Fruit fly (Drosophila melanogaster) whole organism, embryonic: Measurements from ENCODE around the gene Cad74A.

ENCODE experiments used
- Atf-2 ChIP-seq: fragments of 200-800 bp; sonication (Bioruptor generic); optimal IDR thresholded peaks from 2 replicates; lab custom pipeline; 2016; ENCODE audit warnings: missing biosample characterization, missing genetic modification characterization
- B-H2 ChIP-seq: fragments of 200-800 bp; sonication (Bioruptor generic); optimal IDR thresholded peaks from 2 replicates; lab custom pipeline; 2018; ENCODE audit warnings: missing biosample characterization, mild to moderate bottlenecking, missing genetic modification characterization
- Bgb ChIP-seq: fragments of 200-800 bp; sonication (Bioruptor generic); IDR thresholded peaks from 2 replicates; pipeline ENCODE4 v1.3.6; 2022; ENCODE audit warnings: missing biosample characterization, missing genetic modification characterization; ENCODE audit not compliant: partially characterized antibody
- CG1024 ChIP-seq: fragments of 200-800 bp; sonication (Bioruptor generic); IDR thresholded peaks from 2 replicates; pipeline ENCODE4 v1.3.6; 2022; ENCODE audit warnings: missing biosample characterization, missing genetic modification characterization
- CG10274 ChIP-seq: fragments of 200-800 bp; sonication (Bioruptor generic); optimal IDR thresholded peaks from 3 replicates; lab custom pipeline; 2017; ENCODE audit warnings: missing biosample characterization, mild to moderate bottlenecking, missing genetic modification characterization
- CG11093 ChIP-seq: fragments of 200-800 bp; sonication (Bioruptor generic); IDR thresholded peaks from 3 replicates; pipeline ENCODE4 v1.3.6; 2022; ENCODE audit warnings: missing biosample characterization, missing genetic modification characterization
- CG11247 ChIP-seq: fragments of 200-800 bp; sonication (Bioruptor generic); IDR thresholded peaks from 2 replicates; pipeline ENCODE4 v1.3.6; 2022; ENCODE audit warnings: missing biosample characterization, missing genetic modification characterization
- CG11560 ChIP-seq: fragments of 200-800 bp; sonication (Bioruptor generic); IDR thresholded peaks from 3 replicates; pipeline ENCODE4 v1.3.6; 2022; ENCODE audit warnings: missing biosample characterization, missing genetic modification characterization
- CG11696 ChIP-seq: fragments of 200-800 bp; sonication (Bioruptor generic); IDR thresholded peaks from 2 replicates; pipeline ENCODE4 v1.3.6; 2022; ENCODE audit warnings: missing biosample characterization, missing genetic modification characterization
- CG12769 ChIP-seq: fragments of 200-800 bp; sonication (Bioruptor generic); optimal IDR thresholded peaks from 2 replicates; lab custom pipeline; 2019; ENCODE audit warnings: missing biosample characterization, mild to moderate bottlenecking, missing genetic modification characterization, moderate library complexity
- CG14050 ChIP-seq: fragments of 200-800 bp; sonication (Bioruptor generic); IDR thresholded peaks from 3 replicates; pipeline ENCODE4 v1.3.6; 2022; ENCODE audit warnings: missing biosample characterization, missing genetic modification characterization
- CG15479 ChIP-seq: fragments of 200-800 bp; sonication (Bioruptor generic); optimal IDR thresholded peaks from 3 replicates; lab custom pipeline; 2019; ENCODE audit warnings: missing biosample characterization, mild to moderate bottlenecking, missing genetic modification characterization, moderate library complexity
- CG17568 ChIP-seq: fragments of 200-800 bp; sonication (Bioruptor generic); optimal IDR thresholded peaks from 2 replicates; lab custom pipeline; 2018; ENCODE audit warnings: missing biosample characterization, mild to moderate bottlenecking, missing genetic modification characterization, moderate library complexity
- CG17612 ChIP-seq: fragments of 200-800 bp; sonication (Bioruptor generic); IDR thresholded peaks from 2 replicates; pipeline ENCODE4 v1.3.6; 2022; ENCODE audit warnings: missing biosample characterization, missing genetic modification characterization
- CG2199 ChIP-seq: fragments of 200-800 bp; sonication (Bioruptor generic); IDR thresholded peaks from 3 replicates; pipeline ENCODE4 v1.3.6; 2022; ENCODE audit warnings: missing biosample characterization, missing genetic modification characterization
- CG30020 ChIP-seq: fragments of 200-800 bp; optimal IDR thresholded peaks from 2 replicates; lab custom pipeline; 2019; ENCODE audit warnings: missing biosample characterization, mild to moderate bottlenecking, missing genetic modification characterization, moderate library complexity
- CG4282 ChIP-seq: fragments of 200-800 bp; sonication (Bioruptor generic); optimal IDR thresholded peaks from 2 replicates; lab custom pipeline; 2016; ENCODE audit warnings: missing biosample characterization, missing genetic modification characterization
- CG7987 ChIP-seq: fragments of 200-800 bp; sonication (Bioruptor generic); optimal IDR thresholded peaks from 2 replicates; lab custom pipeline; 2018; ENCODE audit warnings: missing biosample characterization, mild to moderate bottlenecking, missing genetic modification characterization, moderate library complexity
- CG8388 ChIP-seq: fragments of 200-800 bp; sonication (Bioruptor generic); optimal IDR thresholded peaks from 2 replicates; lab custom pipeline; 2019; ENCODE audit warnings: missing biosample characterization, mild to moderate bottlenecking, missing genetic modification characterization, moderate library complexity
- CG8478 ChIP-seq: fragments of >200 bp; optimal IDR thresholded peaks from 2 replicates; lab custom pipeline; 2018
- CTCF ChIP-seq: fragments of 200-800 bp; sonication (Bioruptor generic); optimal IDR thresholded peaks from 2 replicates; lab custom pipeline; 2017; ENCODE audit warnings: missing biosample characterization, mild to moderate bottlenecking, missing genetic modification characterization, moderate library complexity
- CoRest ChIP-seq: fragments of 200-800 bp; sonication (Bioruptor generic); optimal IDR thresholded peaks from 3 replicates; lab custom pipeline; 2018; ENCODE audit warnings: missing biosample characterization, mild to moderate bottlenecking, missing genetic modification characterization, moderate library complexity
- Dref ChIP-seq: fragments of 200-800 bp; sonication (Bioruptor generic); IDR thresholded peaks from 2 replicates; pipeline ENCODE4 v1.3.6; 2022; ENCODE audit warnings: missing biosample characterization, missing genetic modification characterization
- Fer2 ChIP-seq: fragments of 200-800 bp; sonication (Bioruptor generic); optimal IDR thresholded peaks from 2 replicates; lab custom pipeline; 2018; ENCODE audit warnings: missing biosample characterization, mild to moderate bottlenecking, missing genetic modification characterization, moderate library complexity
- Jarid2 ChIP-seq: fragments of 200-800 bp; sonication (Bioruptor generic); optimal IDR thresholded peaks from 3 replicates; lab custom pipeline; 2017; ENCODE audit warnings: mild to moderate bottlenecking, missing biosample characterization, missing genetic modification reagents, missing genetic modification characterization
- Lpt ChIP-seq: fragments of >200 bp; optimal IDR thresholded peaks from 2 replicates; lab custom pipeline; 2018; ENCODE audit warnings: missing biosample characterization, missing genetic modification characterization
- MESR4 ChIP-seq: fragments of 200-800 bp; sonication (Bioruptor generic); optimal IDR thresholded peaks from 2 replicates; lab custom pipeline; 2018; ENCODE audit warnings: missing biosample characterization, mild to moderate bottlenecking, missing genetic modification characterization, moderate library complexity
- Rfx ChIP-seq: fragments of 200-800 bp; sonication (Bioruptor generic); IDR thresholded peaks from 2 replicates; pipeline ENCODE4 v1.3.6; 2022; ENCODE audit warnings: missing biosample characterization, missing genetic modification characterization
- Sin3A ChIP-seq: fragments of >200 bp; optimal IDR thresholded peaks from 2 replicates; lab custom pipeline; 2018
- Ssrp ChIP-seq: fragments of 200-800 bp; sonication (Bioruptor generic); optimal IDR thresholded peaks from 2 replicates; lab custom pipeline; 2018; ENCODE audit warnings: missing biosample characterization, mild to moderate bottlenecking, missing genetic modification characterization, moderate library complexity
- abd-A ChIP-seq: fragments of 200-800 bp; sonication (Bioruptor generic); optimal IDR thresholded peaks from 3 replicates; lab custom pipeline; 2019; ENCODE audit warnings: missing biosample characterization, mild to moderate bottlenecking, missing genetic modification characterization, moderate library complexity
- ac ChIP-seq: fragments of 200-800 bp; sonication (Bioruptor generic); optimal IDR thresholded peaks from 3 replicates; lab custom pipeline; 2017; ENCODE audit warnings: missing biosample characterization, mild to moderate bottlenecking, missing genetic modification characterization
- amos ChIP-seq: fragments of 200-800 bp; sonication (Bioruptor generic); IDR thresholded peaks from 2 replicates; pipeline ENCODE4 v1.3.6; 2022; ENCODE audit warnings: missing biosample characterization, missing genetic modification characterization; ENCODE audit not compliant: partially characterized antibody
- ash1 ChIP-seq: fragments of 200-800 bp; sonication (Bioruptor generic); optimal IDR thresholded peaks from 2 replicates; lab custom pipeline; 2018; ENCODE audit warnings: missing biosample characterization, mild to moderate bottlenecking, missing genetic modification characterization
- cad ChIP-seq: fragments of >200 bp; optimal IDR thresholded peaks from 2 replicates; lab custom pipeline; 2017; ENCODE audit warnings: missing biosample characterization, missing genetic modification characterization
- chinmo ChIP-seq: fragments of 200-800 bp; sonication (Bioruptor generic); IDR thresholded peaks from 4 replicates; pipeline ENCODE4 v1.3.6; 2022; ENCODE audit warnings: missing biosample characterization, missing genetic modification characterization; ENCODE audit not compliant: partially characterized antibody
- ci ChIP-seq: fragments of 200-800 bp; sonication (Bioruptor generic); IDR thresholded peaks from 3 replicates; pipeline ENCODE4 v1.3.6; 2022; ENCODE audit warnings: missing biosample characterization, missing genetic modification characterization
- gfzf ChIP-seq: fragments of 200-800 bp; sonication (Bioruptor generic); optimal IDR thresholded peaks from 2 replicates; lab custom pipeline; 2016; ENCODE audit warnings: missing biosample characterization, mild to moderate bottlenecking, missing genetic modification characterization, moderate library complexity
- ken ChIP-seq: fragments of 200-800 bp; sonication (Bioruptor generic); IDR thresholded peaks from 3 replicates; pipeline ENCODE4 v1.3.6; 2022; ENCODE audit warnings: missing biosample characterization, missing genetic modification characterization
- kni ChIP-seq: fragments of 200-800 bp; sonication (Bioruptor generic); optimal IDR thresholded peaks from 3 replicates; lab custom pipeline; 2017; ENCODE audit warnings: mild to moderate bottlenecking, missing biosample characterization, missing genetic modification reagents, missing genetic modification characterization
- knrl ChIP-seq: fragments of 200-800 bp; sonication (Bioruptor generic); IDR thresholded peaks from 3 replicates; pipeline ENCODE4 v1.3.6; 2022; ENCODE audit warnings: missing biosample characterization, missing genetic modification characterization; ENCODE audit not compliant: partially characterized antibody
- lola ChIP-seq, 3 experiments: fragments of >200 bp in 2 of 3; fragments of 200-800 bp in 1 of 3; sonication (Bioruptor generic) in 1 of 3; optimal IDR thresholded peaks; 2 replicates each; lab custom pipeline; 2017 to 2019; ENCODE audit warnings: missing biosample characterization in 3 of 3, missing genetic modification characterization in 3 of 3, mild to moderate bottlenecking in 1 of 3, moderate library complexity in 1 of 3
- nom ChIP-seq: fragments of 200-800 bp; sonication (Bioruptor generic); optimal IDR thresholded peaks from 2 replicates; lab custom pipeline; 2017; ENCODE audit warnings: missing biosample characterization, missing genetic modification characterization, mild to moderate bottlenecking, moderate library complexity, missing genetic modification reagents
- salm ChIP-seq: fragments of 200-800 bp; sonication (Bioruptor generic); optimal IDR thresholded peaks from 2 replicates; lab custom pipeline; 2018; ENCODE audit warnings: missing biosample characterization, mild to moderate bottlenecking, missing genetic modification characterization
- sd ChIP-seq: fragments of 200-800 bp; sonication (Bioruptor generic); optimal IDR thresholded peaks from 3 replicates; lab custom pipeline; 2018; ENCODE audit warnings: missing biosample characterization, mild to moderate bottlenecking, missing genetic modification characterization, moderate library complexity
- sens ChIP-seq: fragments of 200-800 bp; sonication (Bioruptor generic); peaks from one replicate; lab custom pipeline; 2016; ENCODE audit warnings: missing biosample characterization, missing genetic modification characterization
- stwl ChIP-seq: fragments of 200-800 bp; sonication (Bioruptor generic); optimal IDR thresholded peaks from 3 replicates; lab custom pipeline; 2018; ENCODE audit warnings: missing biosample characterization, mild to moderate bottlenecking, missing genetic modification characterization, moderate library complexity
- trem ChIP-seq: fragments of 200-800 bp; optimal IDR thresholded peaks from 3 replicates; lab custom pipeline; 2019; ENCODE audit warnings: missing biosample characterization, mild to moderate bottlenecking, missing genetic modification characterization, moderate library complexity
- vvl ChIP-seq: fragments of 200-800 bp; sonication (Bioruptor generic); IDR thresholded peaks from 2 replicates; pipeline ENCODE4 v1.3.6; 2022; ENCODE audit warnings: missing biosample characterization, missing genetic modification characterization

Cad74A gene

dm6 chr3L:17407480-17408093, 28.3 kb upstream of the Cad74A start (continued):
- TF ChIP-seq CG11696: no peak
- peak; percentile 58 for TF ChIP-seq kni (GFP tag; lab: Kevin White, UChicago)
- TF ChIP-seq CG15479 (GFP tag; lab: Kevin White, UChicago): peak; percentile 52
- no peak for TF ChIP-seq lola (GFP tag; optimal IDR thresholded peaks at IDR 0.05; lab: Kevin White, UChicago)
- TF ChIP-seq ci: 0 out of 3 replicates have a peak, but pooled peaks have one; percentile 19
- peak; percentile 60 for TF ChIP-seq CG12769 (tag; lab: Kevin White, UChicago)
- TF ChIP-seq ash1 (GFP tag; lab: Kevin White, UChicago): no peak
- no peak for TF ChIP-seq CG14050 (GFP tag; lab: Robert Waterston, UW)
- peak; percentile 13 for TF ChIP-seq sd (tag; lab: Kevin White, UChicago)
- TF ChIP-seq gfzf (GFP tag; lab: Kevin White, UChicago): no peak
- TF ChIP-seq knrl (GFP tag; lab: Robert Waterston, UW): 0 out of 3 replicates have a peak, but pooled peaks have one; percentile 2
- TF ChIP-seq ac: peak; percentile 5
- TF ChIP-seq cad (GFP tag; lab: Kevin White, UChicago): peak; percentile 93
- TF ChIP-seq CG10274 (GFP tag; lab: Kevin White, UChicago): no peak
- TF ChIP-seq CG4282 (GFP tag; lab: Kevin White, UChicago): no peak
- 0 out of 4 replicates have a peak, but pooled peaks have one; percentile 13 for TF ChIP-seq chinmo (GFP tag; lab: Robert Waterston, UW)

- TF ChIP-seq vvl: peak; percentile 61; the same call in 1 of the 2 replicates
- TF ChIP-seq ken (GFP tag; lab: Robert Waterston, UW): no peak
- peak; percentile 63 for TF ChIP-seq stwl (tag; lab: Kevin White, UChicago)
- TF ChIP-seq CoRest (tag; lab: Kevin White, UChicago): peak; percentile 3
- no peak for TF ChIP-seq CG17612 (GFP tag; lab: Robert Waterston, UW)
- TF ChIP-seq amos: peak; percentile 59
- peak; percentile 79 for TF ChIP-seq CG11247 (GFP tag; lab: Robert Waterston, UW)
- no peak for TF ChIP-seq Lpt (GFP tag; lab: Kevin White, UChicago)
- TF ChIP-seq CG2199 (GFP tag; lab: Robert Waterston, UW): peak; percentile 54; the same call in 1 of the 3 replicates
- TF ChIP-seq CG8478 (lab: Kevin White, UChicago): no peak
- peak; percentile 37; the same call in 1 of the 2 replicates for TF ChIP-seq Bgb
- TF ChIP-seq trem (tag; lab: Kevin White, UChicago): peak; percentile 18
- no peak for TF ChIP-seq CG11560 (tag; lab: Robert Waterston, UW)
- no peak for TF ChIP-seq Dref (GFP tag; lab: Robert Waterston, UW)
- no peak for TF ChIP-seq Fer2
- peak; percentile 52 for TF ChIP-seq sens
- peak; percentile 7 for TF ChIP-seq abd-A (tag; lab: Kevin White, UChicago)
- no peak for TF ChIP-seq CG8388 (GFP tag; lab: Kevin White, UChicago)
- peak; percentile 40; the same call in 2 of the 3 replicates for TF ChIP-seq knrl (GFP tag; lab: Robert Waterston, UW)
- TF ChIP-seq MESR4: no peak
- TF ChIP-seq CTCF: peak; percentile 76
These were observed 27.7 kb upstream of the Cad74A start for dm6 chr3L:17407073-17407472.

DNA sequence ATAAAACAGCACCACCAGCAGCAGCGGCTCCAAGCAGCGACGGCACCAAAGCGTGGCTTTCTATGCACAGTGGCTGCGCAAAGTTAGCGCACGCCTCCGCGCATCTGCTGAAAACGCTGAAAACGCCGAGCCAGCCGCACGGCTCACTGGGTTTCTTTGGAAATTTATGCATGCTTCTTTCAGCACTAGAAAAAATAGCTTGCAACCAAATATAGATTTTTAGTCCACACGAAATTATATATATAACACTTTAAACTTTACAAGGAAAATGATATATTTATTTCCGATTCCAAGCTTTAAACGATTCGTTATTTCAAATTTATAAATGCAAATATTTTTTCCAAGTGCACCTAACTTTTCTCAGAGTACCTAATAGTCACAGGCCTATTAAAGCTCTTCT, 25.3 kb upstream of the Cad74A start:
- TF ChIP-seq Ssrp (tag; lab: Kevin White, UChicago) (peak; percentile 48), Sin3A (lab: Kevin White, UChicago) (no peak), nom (GFP tag; lab: Kevin White, UChicago) (no peak), CG11247 (GFP tag; lab: Robert Waterston, UW) (no peak), vvl (no peak), B-H2 (GFP tag; lab: Kevin White, UChicago) (no peak), Jarid2 (no peak), CG11093 (GFP tag; lab: Robert Waterston, UW) (no peak), CG30020 (no peak), Rfx (peak; percentile 33; the same call in 1 of the 2 replicates), CG1024 (no peak), salm (tag; lab: Kevin White, UChicago) (no peak), CG17568 (no peak), CG7987 (GFP tag; lab: Kevin White, UChicago) (no peak), Atf-2 (GFP tag; lab: Kevin White, UChicago) (no peak)
